Worm (Caenorhabditis elegans) whole organism, L1 larva: Measurements from ENCODE around the gene scav-2.

Experiments
- Y116A8C.19 ChIP-seq: sonication (generic microtip); optimal IDR thresholded peaks from 2 replicates; lab custom pipeline; 2016; ENCODE audit warnings: missing compliant biosample characterization, missing genetic modification characterization, borderline replicate concordance
- ceh-63 ChIP-seq: fragments of 200-800 bp; sonication (Bioruptor generic); optimal IDR thresholded peaks from 2 replicates; lab custom pipeline; 2018; ENCODE audit warnings: mild to moderate bottlenecking, missing genetic modification characterization, missing compliant biosample characterization
- ceh-8 ChIP-seq: fragments of 200-800 bp; sonication (Bioruptor generic); optimal IDR thresholded peaks from 2 replicates; lab custom pipeline; 2018; ENCODE audit warnings: mild to moderate bottlenecking, missing genetic modification characterization, moderate library complexity, missing compliant biosample characterization
- ceh-88 ChIP-seq: fragments of 200-800 bp; sonication (Bioruptor generic); IDR thresholded peaks from 2 replicates; pipeline ENCODE4 v1.3.6; 2022; ENCODE audit warnings: missing genetic modification characterization, missing compliant biosample characterization
- efl-1 ChIP-seq, 4 experiments: fragments of 150-350 bp; optimal IDR thresholded peaks in 3 of 4; peaks in 1 of 4; 1 replicate in 1 of 4; 2 replicates in 3 of 4; lab custom pipeline; 2014; ENCODE audit warnings: missing biosample characterization in 2 of 4, missing genetic modification characterization in 2 of 4, missing genetic modification reagents in 2 of 4
- egl-13 ChIP-seq: sonication (generic microtip); optimal IDR thresholded peaks from 2 replicates; lab custom pipeline; 2016; ENCODE audit warnings: missing genotype, missing genetic modification reagents, missing genetic modification characterization, missing compliant biosample characterization
- elt-3 ChIP-seq, 6 experiments: fragments of 150-350 bp in 1 of 6; sonication (generic microtip); optimal IDR thresholded peaks; 2 replicates each; lab custom pipeline; 2017 to 2018; ENCODE audit warnings: missing biosample characterization in 6 of 6, missing genetic modification characterization in 6 of 6, inconsistent platforms in 1 of 6
- ets-5 ChIP-seq: fragments of 200-800 bp; sonication (Bioruptor generic); IDR thresholded peaks from 2 replicates; pipeline ENCODE4 v1.3.6; 2022; ENCODE audit warnings: missing genetic modification characterization, missing compliant biosample characterization
- fkh-10 ChIP-seq: sonication (generic microtip); optimal IDR thresholded peaks from 2 replicates; lab custom pipeline; 2017; ENCODE audit warnings: missing biosample characterization, missing genetic modification reagents, missing genetic modification characterization
- fkh-8 ChIP-seq: sonication (generic microtip); optimal IDR thresholded peaks from 2 replicates; lab custom pipeline; 2016; ENCODE audit warnings: mild to moderate bottlenecking, missing genetic modification characterization, missing compliant biosample characterization
- grh-1 ChIP-seq: fragments of 200-800 bp; sonication (Bioruptor generic); IDR thresholded peaks from 2 replicates; pipeline ENCODE4 v1.3.6; 2022; ENCODE audit warnings: missing genetic modification reagents, missing genetic modification characterization, missing compliant biosample characterization
- hpl-2 ChIP-seq: fragments of 150-350 bp; optimal IDR thresholded peaks from 2 replicates; lab custom pipeline; 2014; ENCODE audit warnings: missing biosample characterization, missing genetic modification reagents, missing genetic modification characterization
- jun-1 ChIP-seq: fragments of 150-350 bp; optimal IDR thresholded peaks from 2 replicates; lab custom pipeline; 2014; ENCODE audit warnings: missing biosample characterization, missing genetic modification reagents, missing genetic modification characterization
- lin-14 ChIP-seq: fragments of 200-800 bp; sonication (Bioruptor generic); optimal IDR thresholded peaks from 2 replicates; lab custom pipeline; 2018; ENCODE audit warnings: mild to moderate bottlenecking, missing genetic modification characterization, moderate library complexity, missing compliant biosample characterization
- lir-3 ChIP-seq: sonication (generic microtip); optimal IDR thresholded peaks from 2 replicates; lab custom pipeline; 2016; ENCODE audit warnings: mild to moderate bottlenecking, missing genetic modification characterization, moderate library complexity, missing compliant biosample characterization; ENCODE audit not compliant: poor library complexity
- lsy-2 ChIP-seq, 2 experiments: fragments of 150-350 bp; optimal IDR thresholded peaks; 2 replicates each; lab custom pipeline; 2014; ENCODE audit warnings: missing biosample characterization in 2 of 2, missing genetic modification characterization in 2 of 2
- mab-9 ChIP-seq: fragments of 200-800 bp; sonication (Bioruptor generic); IDR thresholded peaks from 2 replicates; pipeline ENCODE4 v1.3.6; 2022; ENCODE audit warnings: missing genetic modification reagents, missing genetic modification characterization, missing compliant biosample characterization
- mdl-1 ChIP-seq, 2 experiments: fragments of 150-350 bp; optimal IDR thresholded peaks; 2 replicates each; lab custom pipeline; 2014 to 2017; ENCODE audit warnings: missing biosample characterization in 2 of 2, missing genetic modification characterization in 2 of 2, inconsistent platforms in 1 of 2
- mef-2 ChIP-seq: fragments of 150-350 bp; optimal IDR thresholded peaks from 2 replicates; lab custom pipeline; 2014; ENCODE audit warnings: missing biosample characterization, missing genetic modification characterization
- nhr-11 ChIP-seq: fragments of 150-350 bp; optimal IDR thresholded peaks from 2 replicates; lab custom pipeline; 2014; ENCODE audit warnings: missing biosample characterization, missing genetic modification characterization
- nhr-20 ChIP-seq: sonication (generic microtip); optimal IDR thresholded peaks from 2 replicates; lab custom pipeline; 2016; ENCODE audit warnings: mild to moderate bottlenecking, missing genetic modification characterization, missing compliant biosample characterization
- nhr-47 ChIP-seq: sonication (generic microtip); optimal IDR thresholded peaks from 2 replicates; lab custom pipeline; 2016; ENCODE audit warnings: mild to moderate bottlenecking, missing genetic modification characterization, moderate library complexity, missing compliant biosample characterization
- nhr-76 ChIP-seq: sonication (generic microtip); optimal IDR thresholded peaks from 2 replicates; lab custom pipeline; 2017; ENCODE audit warnings: missing biosample characterization, missing genetic modification characterization
- nhr-84 ChIP-seq: sonication (generic microtip); optimal IDR thresholded peaks from 2 replicates; lab custom pipeline; 2017; ENCODE audit warnings: missing biosample characterization, missing genetic modification characterization
- rnt-1 ChIP-seq: sonication (generic microtip); optimal IDR thresholded peaks from 2 replicates; lab custom pipeline; 2016; ENCODE audit warnings: mild to moderate bottlenecking, missing genetic modification characterization, moderate library complexity, missing compliant biosample characterization
- skn-1 ChIP-seq: fragments of 150-350 bp; optimal IDR thresholded peaks from 2 replicates; lab custom pipeline; 2014; ENCODE audit warnings: missing biosample characterization, missing genetic modification characterization
- snpc-4 ChIP-seq: fragments of 150-350 bp; optimal IDR thresholded peaks from 2 replicates; lab custom pipeline; 2014; ENCODE audit warnings: missing biosample characterization, missing genetic modification characterization
- swsn-7 ChIP-seq: sonication (generic microtip); optimal IDR thresholded peaks from 2 replicates; lab custom pipeline; 2016; ENCODE audit warnings: missing genetic modification characterization, missing compliant biosample characterization
- tbx-2 ChIP-seq: sonication (generic microtip); optimal IDR thresholded peaks from 2 replicates; lab custom pipeline; 2016; ENCODE audit warnings: missing genetic modification characterization, missing compliant biosample characterization
- unc-86 ChIP-seq: sonication (generic microtip); optimal IDR thresholded peaks from 2 replicates; lab custom pipeline; 2016; ENCODE audit warnings: missing genetic modification characterization, missing compliant biosample characterization
- vab-15 ChIP-seq: sonication (generic microtip); optimal IDR thresholded peaks from 2 replicates; lab custom pipeline; 2017; ENCODE audit warnings: missing genotype, mild to moderate bottlenecking, missing genetic modification characterization, missing compliant biosample characterization
- zag-1 ChIP-seq: fragments of 150-350 bp; optimal IDR thresholded peaks from 2 replicates; lab custom pipeline; 2014; ENCODE audit warnings: missing biosample characterization, missing genetic modification characterization
- ztf-4 ChIP-seq: fragments of 150-350 bp; optimal IDR thresholded peaks from 2 replicates; lab custom pipeline; 2014; ENCODE audit warnings: missing biosample characterization, missing genetic modification characterization

scav-2 gene

ce11 chrIII:13555234-13555633, at the start of gene scav-2:
TSS of gene scav-2 (minus strand) at chrIII:13555334.
- no peak for TF ChIP-seq ceh-88 (GFP tag; lab: Robert Waterston, UW)

ce11 chrIII:13604834-13605233, 49.7 kb upstream of the scav-2 start:
- TF ChIP-seq unc-86 (tag; lab: Kevin White, UChicago) (no peak), fkh-8 (no peak), efl-1 (optimal IDR thresholded peaks at IDR 0.05; lab: Kevin White, UChicago) (no peak), efl-1 (GFP tag; optimal IDR thresholded peaks at IDR 0.05 in 1 of 2; lab: Kevin White, UChicago) (peak in 1 of 2 experiments; percentile 21)

DNA sequence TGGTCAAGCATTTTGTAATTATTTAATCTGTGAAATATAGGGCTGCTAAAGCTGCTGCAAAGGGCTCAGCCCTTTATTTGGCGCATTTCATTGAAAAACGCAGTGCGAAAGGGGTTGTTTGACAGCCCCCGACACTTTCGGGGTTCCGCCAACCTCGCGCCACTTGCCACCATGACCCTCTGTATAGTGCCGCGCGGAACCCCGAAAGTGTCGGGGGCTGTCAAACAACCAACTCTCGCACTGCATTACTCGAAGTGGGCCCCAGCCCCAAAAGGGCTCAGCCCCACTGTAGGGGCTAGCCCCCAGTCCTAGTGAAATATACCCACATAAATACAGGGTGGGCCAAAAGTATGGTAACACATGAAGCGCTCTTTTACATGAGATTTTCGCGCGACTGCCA, 45.1 kb upstream of the scav-2 start:
- TF ChIP-seq zag-1 (tag; lab: Kevin White, UChicago) (no peak), nhr-20 (tag; lab: Kevin White, UChicago) (no peak), ceh-63 (GFP tag; lab: Kevin White, UChicago) (no peak), egl-13 (tag; lab: Kevin White, UChicago) (no peak), fkh-8 (no peak), nhr-11 (tag; lab: Kevin White, UChicago) (no peak), nhr-47 (tag; lab: Kevin White, UChicago) (no peak), skn-1 (no peak), rnt-1 (tag; lab: Kevin White, UChicago) (no peak), ztf-4 (tag; lab: Kevin White, UChicago) (no peak), efl-1 (optimal IDR thresholded peaks at IDR 0.05; lab: Kevin White, UChicago) (no peak), efl-1 (GFP tag; optimal IDR thresholded peaks at IDR 0.05 in 1 of 2; lab: Kevin White, UChicago) (no peak), mdl-1 (tag; optimal IDR thresholded peaks at IDR 0.05; lab: Kevin White, UChicago) (no peak)

ce11 chrIII:13585136-13585535, 30.0 kb upstream of the scav-2 start:
- TF ChIP-seq ets-5 (GFP tag; lab: Robert Waterston, UW) (0 out of 2 replicates have a peak, but pooled peaks have one; percentile 76), mab-9 (GFP tag; lab: Robert Waterston, UW) (0 out of 2 replicates have a peak, but pooled peaks have one; percentile 36), grh-1 (GFP tag; lab: Robert Waterston, UW) (peak; percentile 18; the same call in 1 of the 2 replicates)

- TF ChIP-seq egl-13 (tag; lab: Kevin White, UChicago) (no peak), vab-15 (tag; lab: Kevin White, UChicago) (no peak), efl-1 (optimal IDR thresholded peaks at IDR 0.05; lab: Kevin White, UChicago) (no peak), efl-1 (GFP tag; optimal IDR thresholded peaks at IDR 0.05 in 1 of 2; lab: Kevin White, UChicago) (no peak), ets-5 (GFP tag; lab: Robert Waterston, UW) (no peak), lir-3 (no peak), elt-3 (tag; optimal IDR thresholded peaks at IDR 0.05; lab: Kevin White, UChicago) (no peak), hpl-2 (GFP tag; lab: Kevin White, UChicago) (no peak), ceh-88 (GFP tag; lab: Robert Waterston, UW) (no peak), fkh-10 (GFP tag; lab: Kevin White, UChicago) (no peak), nhr-11 (tag; lab: Kevin White, UChicago) (no peak), tbx-2 (tag; lab: Kevin White, UChicago) (no peak), jun-1 (tag; lab: Kevin White, UChicago) (no peak), mef-2 (tag; lab: Kevin White, UChicago) (no peak), nhr-84 (tag; lab: Kevin White, UChicago) (no peak)
These were observed 26.6 kb upstream of the scav-2 start for ce11 chrIII:13581727-13582126.

ce11 chrIII:13580538-13580937, 25.4 kb upstream of the scav-2 start, which contains the start of gene T05D4.5:
TSS of gene T05D4.5 (plus strand) at chrIII:13580838.
- TF ChIP-seq lin-14 (GFP tag; lab: Kevin White, UChicago) (no peak), ceh-8 (no peak), ztf-4 (tag; lab: Kevin White, UChicago) (no peak), snpc-4 (no peak), egl-13 (tag; lab: Kevin White, UChicago) (no peak), swsn-7 (tag; lab: Kevin White, UChicago) (no peak), nhr-76 (tag; lab: Kevin White, UChicago) (no peak), elt-3 (tag; optimal IDR thresholded peaks at IDR 0.05; lab: Kevin White, UChicago) (no peak), Y116A8C.19 (tag; lab: Kevin White, UChicago) (no peak), lsy-2 (tag; optimal IDR thresholded peaks at IDR 0.05; lab: Kevin White, UChicago) (no peak)
- TF ChIP-seq, all 84 proteins: peak for 0
